Worm (Caenorhabditis elegans) whole organism, late embryonic: ENCODE measurements around the gene str-31.

Source experiments
- ama-1 ChIP-seq: fragments of 150-350 bp; optimal IDR thresholded peaks from 2 replicates; lab custom pipeline; 2014
- ceh-19 ChIP-seq: fragments of 200-800 bp; sonication (Bioruptor generic); optimal IDR thresholded peaks from 2 replicates; lab custom pipeline; 2018; ENCODE audit warnings: mild to moderate bottlenecking, missing genetic modification characterization, missing compliant biosample characterization
- ceh-31 ChIP-seq: sonication (generic microtip); optimal IDR thresholded peaks from 2 replicates; lab custom pipeline; 2016; ENCODE audit warnings: missing genetic modification characterization, missing compliant biosample characterization
- pat-9 ChIP-seq: fragments of 200-800 bp; sonication (Bioruptor generic); optimal IDR thresholded peaks from 2 replicates; lab custom pipeline; 2018; ENCODE audit warnings: mild to moderate bottlenecking, missing genetic modification characterization, moderate library complexity, missing compliant biosample characterization
- unc-86 ChIP-seq: sonication (generic microtip); optimal IDR thresholded peaks from 2 replicates; lab custom pipeline; 2016; ENCODE audit warnings: missing genetic modification characterization, missing compliant biosample characterization

DNA sequence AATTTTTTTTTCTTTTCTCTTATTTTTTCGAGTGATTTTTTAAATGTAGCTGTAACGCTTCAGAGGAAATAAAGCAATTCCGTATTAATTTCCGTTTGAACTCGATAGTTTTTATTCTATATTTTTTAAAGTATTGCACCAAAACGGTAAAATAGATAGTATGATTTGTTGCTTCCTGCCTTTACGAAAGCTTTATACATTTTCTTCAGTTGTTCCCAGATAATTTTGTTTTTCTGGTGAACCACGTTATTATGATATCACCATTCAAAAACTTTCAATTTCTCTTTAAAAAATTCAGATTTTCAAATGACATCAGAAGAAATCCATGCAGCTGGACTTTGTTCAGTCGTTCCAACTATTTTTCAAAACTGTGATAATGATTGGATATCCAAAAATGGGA is 6.5 kb upstream of the str-31 start, which contains the start of gene srb-18:
- no peak for TF ChIP-seq ceh-31 (tag; lab: Kevin White, UChicago)
- no peak for TF ChIP-seq ceh-19 (GFP tag; lab: Kevin White, UChicago)
- no peak for TF ChIP-seq pat-9
- TF ChIP-seq unc-86 (tag; lab: Kevin White, UChicago), result no peak
- TF ChIP-seq ama-1 (lab: Kevin White, UChicago), result no peak
